Worm (Caenorhabditis elegans): ENCODE results near the gene rps-29.

The rps-29 gene

ce11 chrIII:783254-783753, 10.8 kb upstream of the rps-29 start, which contains the start of the genes dagl-2 and ppm-1.G (continued):
- TF ChIP-seq die-1 (tag; optimal IDR thresholded peaks at IDR 0.05) (no peak), D2030.7 (GFP tag; IDR thresholded peaks at IDR 0.05) (no peak), nhr-90 (tag; optimal IDR thresholded peaks at IDR 0.05) (no peak), aptf-3 (GFP tag; IDR thresholded peaks at IDR 0.05) (no peak), pbrm-1 (GFP tag; IDR thresholded peaks at IDR 0.05) (no peak), ztf-3 (GFP tag; optimal IDR thresholded peaks at IDR 0.05) (no peak), bed-1 (GFP tag; IDR thresholded peaks at IDR 0.05) (no peak), athp-1 (tag; optimal IDR thresholded peaks at IDR 0.05) (no peak), attf-3 (GFP tag; conservative IDR thresholded peaks at IDR 0.05) (0 out of 2 replicates have a peak, but pooled peaks have one; percentile 52), ceh-79 (tag; optimal IDR thresholded peaks at IDR 0.05) (no peak), tlf-1 (GFP tag; optimal IDR thresholded peaks at IDR 0.05) (no peak), mes-4 (tag; optimal IDR thresholded peaks at IDR 0.05) (no peak), sdz-38 (tag; optimal IDR thresholded peaks at IDR 0.05) (no peak), cebp-1 (GFP tag; IDR thresholded peaks at IDR 0.05) (peak; percentile 97), cebp-1 (tag; optimal IDR thresholded peaks at IDR 0.05) (peak; percentile 99), Y53G8AR.9 (GFP tag; conservative IDR thresholded peaks at IDR 0.05) (no peak), egl-44 (GFP tag; IDR thresholded peaks at IDR 0.05) (no peak), ZK185.1 (tag; optimal IDR thresholded peaks at IDR 0.05; ENCODE audit: poor library complexity, severe bottlenecking) (peak; percentile 38), ztf-28 (GFP tag; IDR thresholded peaks at IDR 0.05) (no peak), nhr-179 (tag; optimal IDR thresholded peaks at IDR 0.05) (no peak), snpc-1.3 (tag; optimal IDR thresholded peaks at IDR 0.05; ENCODE audit: insufficient read depth) (peak; percentile 6), chd-7 (tag; optimal IDR thresholded peaks at IDR 0.05) (no peak), pha-4 (tag; optimal IDR thresholded peaks at IDR 0.05) (no peak), fkh-3 (tag; optimal IDR thresholded peaks at IDR 0.05) (no peak), F37B4.10 (GFP tag; IDR thresholded peaks at IDR 0.05) (no peak), egl-18 (GFP tag; IDR thresholded peaks at IDR 0.05) (no peak), ccch-3 (GFP tag; optimal IDR thresholded peaks at IDR 0.05) (no peak), dpff-1 (tag; optimal IDR thresholded peaks at IDR 0.05) (no peak), ztf-18 (tag; optimal IDR thresholded peaks at IDR 0.05) (peak; percentile 44), nhr-27 (tag; optimal IDR thresholded peaks at IDR 0.05) (no peak), ztf-22 (GFP tag; optimal IDR thresholded peaks at IDR 0.05) (no peak), lin-26 (GFP tag; IDR thresholded peaks at IDR 0.05) (no peak), lir-1 (GFP tag; conservative IDR thresholded peaks at IDR 0.05) (no peak; the same call in 1 of the 2 replicates), rpc-1 (optimal IDR thresholded peaks at IDR 0.05) (no peak), rpc-1 (tag; optimal IDR thresholded peaks at IDR 0.05) (no peak), zim-3 (tag; optimal IDR thresholded peaks at IDR 0.05) (no peak), ceh-27 (GFP tag; optimal IDR thresholded peaks at IDR 0.05) (peak; percentile 68), mel-28 (tag; optimal IDR thresholded peaks at IDR 0.05; ENCODE audit: borderline replicate concordance) (peak; percentile 28), hmg-1.2 (GFP tag; IDR thresholded peaks at IDR 0.05) (peak; percentile 20; the same call in 1 of the 2 replicates), ztf-26 (tag; optimal IDR thresholded peaks at IDR 0.05) (no peak), lin-35 (GFP tag; optimal IDR thresholded peaks at IDR 0.05) (no peak), dpl-1 (GFP tag; optimal IDR thresholded peaks at IDR 0.05) (no peak), madf-10 (tag; optimal IDR thresholded peaks at IDR 0.05) (peak; percentile 22), hsf-1 (GFP tag; IDR thresholded peaks at IDR 0.05) (no peak), hrde-1 (tag; optimal IDR thresholded peaks at IDR 0.05; ENCODE audit: borderline replicate concordance) (no peak), madf-6 (GFP tag; IDR thresholded peaks at IDR 0.05) (peak; percentile 51; the same call in 1 of the 2 replicates), ceh-58 (GFP tag; IDR thresholded peaks at IDR 0.05) (no peak), ceh-91 (GFP tag; IDR thresholded peaks at IDR 0.05) (no peak), rcor-1 (GFP tag; IDR thresholded peaks at IDR 0.05) (no peak), mxl-1 (tag; optimal IDR thresholded peaks at IDR 0.05) (no peak)

All from whole organism, young adult.